Fruit fly (Drosophila melanogaster): ENCODE measurements around the gene PolA2.

PolA2 gene

dm6 chr3R:27273118-27274062, 34.4 kb downstream of the PolA2 start, which contains the start of gene CG5934 (continued):
- TF ChIP-seq CG13296 (GFP tag; optimal IDR thresholded peaks at IDR 0.05): no peak
- TF ChIP-seq CG8290 (GFP tag; optimal IDR thresholded peaks at IDR 0.05): peak; percentile 46
- no peak for TF ChIP-seq CG8290 (tag; optimal IDR thresholded peaks at IDR 0.05)
- TF ChIP-seq h (optimal IDR thresholded peaks at IDR 0.05): no peak
- peak; percentile 35 for TF ChIP-seq maf-S (GFP tag; optimal IDR thresholded peaks at IDR 0.05)
- TF ChIP-seq tup (GFP tag; optimal IDR thresholded peaks at IDR 0.05): no peak
- no peak for TF ChIP-seq slou (GFP tag; optimal IDR thresholded peaks at IDR 0.05)
- no peak for TF ChIP-seq CG17829 (tag; optimal IDR thresholded peaks at IDR 0.05)
- no peak for TF ChIP-seq gcm (GFP tag; optimal IDR thresholded peaks at IDR 0.05)
- TF ChIP-seq nmo (GFP tag; optimal IDR thresholded peaks at IDR 0.05): peak; percentile 26
- TF ChIP-seq sens-2 (GFP tag; IDR thresholded peaks at IDR 0.05): no peak
- peak; percentile 45 for TF ChIP-seq CG18599 (GFP tag; optimal IDR thresholded peaks at IDR 0.05)
- no peak for TF ChIP-seq Hand (GFP tag; optimal IDR thresholded peaks at IDR 0.05)
- TF ChIP-seq bowl (GFP tag; IDR thresholded peaks at IDR 0.05): no peak
- no peak for TF ChIP-seq CG3163 (GFP tag; optimal IDR thresholded peaks at IDR 0.05)
- peak; percentile 66 for TF ChIP-seq CG4617 (GFP tag; optimal IDR thresholded peaks at IDR 0.05; ENCODE audit: borderline replicate concordance)
- no peak for TF ChIP-seq Rx (GFP tag; IDR thresholded peaks at IDR 0.05)
- peak; percentile 2 for TF ChIP-seq Chrac-16 (GFP tag; optimal IDR thresholded peaks at IDR 0.05)
- no peak for TF ChIP-seq CG31388 (GFP tag; optimal IDR thresholded peaks at IDR 0.05)
- TF ChIP-seq HLH54F (GFP tag; optimal IDR thresholded peaks at IDR 0.05): peak; percentile 44
- peak; percentile 44 for TF ChIP-seq Dref (GFP tag; IDR thresholded peaks at IDR 0.05)
- peak; percentile 35 for TF ChIP-seq CG34376 (GFP tag; optimal IDR thresholded peaks at IDR 0.05)
- TF ChIP-seq Bteb2 (GFP tag; optimal IDR thresholded peaks at IDR 0.05): peak; percentile 19
- TF ChIP-seq Eip74EF (GFP tag; optimal IDR thresholded peaks at IDR 0.05): peak in 1 of 2 experiments; percentile 12
- TF ChIP-seq CG17612 (GFP tag; IDR thresholded peaks at IDR 0.05): no peak
- peak; percentile 67 for TF ChIP-seq Rfx (GFP tag; IDR thresholded peaks at IDR 0.05)
- no peak for TF ChIP-seq CG11093 (GFP tag; IDR thresholded peaks at IDR 0.05)
- no peak for TF ChIP-seq CG6791 (GFP tag; IDR thresholded peaks at IDR 0.05; ENCODE audit: partially characterized antibody)
- TF ChIP-seq CG18262 (tag; optimal IDR thresholded peaks at IDR 0.05): no peak
- TF ChIP-seq nerfin-2 (GFP tag; IDR thresholded peaks at IDR 0.05; ENCODE audit: partially characterized antibody): no peak
- no peak for TF ChIP-seq sima (GFP tag; optimal IDR thresholded peaks at IDR 0.05)
- TF ChIP-seq CG15011 (GFP tag; optimal IDR thresholded peaks at IDR 0.05): no peak
- TF ChIP-seq Xbp1 (GFP tag; optimal IDR thresholded peaks at IDR 0.05): peak; percentile 10
- TF ChIP-seq jigr1 (GFP tag; IDR thresholded peaks at IDR 0.05): no peak
- TF ChIP-seq CG18476 (GFP tag; optimal IDR thresholded peaks at IDR 0.05): peak; percentile 12
- no peak for TF ChIP-seq Camta (GFP tag; optimal IDR thresholded peaks at IDR 0.05)
- no peak for TF ChIP-seq Oaz (GFP tag; IDR thresholded peaks at IDR 0.05)
- no peak for TF ChIP-seq CG10321 (GFP tag; IDR thresholded peaks at IDR 0.05)
- peak; percentile 27 for TF ChIP-seq fu2 (GFP tag; optimal IDR thresholded peaks at IDR 0.05)
- no peak for TF ChIP-seq Oli (tag; optimal IDR thresholded peaks at IDR 0.05)
- no peak for TF ChIP-seq Atf6 (GFP tag; IDR thresholded peaks at IDR 0.05)
- TF ChIP-seq cas (GFP tag; IDR thresholded peaks at IDR 0.05): no peak
- TF ChIP-seq CG13775 (GFP tag; optimal IDR thresholded peaks at IDR 0.05): peak; percentile 10
- TF ChIP-seq MTF-1 (GFP tag; optimal IDR thresholded peaks at IDR 0.05; ENCODE audit: borderline replicate concordance): no peak
- TF ChIP-seq oc (tag; optimal IDR thresholded peaks at IDR 0.05): no peak
- TF ChIP-seq Antp (GFP tag; optimal IDR thresholded peaks at IDR 0.05): peak; percentile 61
- TF ChIP-seq en (GFP tag; optimal IDR thresholded peaks at IDR 0.05): no peak
- no peak for TF ChIP-seq Optix (GFP tag; IDR thresholded peaks at IDR 0.05)
- peak; percentile 67 for TF ChIP-seq MBD-R2 (GFP tag; IDR thresholded peaks at IDR 0.05)
- TF ChIP-seq zfh1 (GFP tag; IDR thresholded peaks at IDR 0.05): peak; percentile 18; the same call in 1 of the 3 replicates

Data from whole organism, embryonic.